Fruit fly (Drosophila melanogaster): Measurements from ENCODE around the gene CG3982.

The CG3982 gene

DNA sequence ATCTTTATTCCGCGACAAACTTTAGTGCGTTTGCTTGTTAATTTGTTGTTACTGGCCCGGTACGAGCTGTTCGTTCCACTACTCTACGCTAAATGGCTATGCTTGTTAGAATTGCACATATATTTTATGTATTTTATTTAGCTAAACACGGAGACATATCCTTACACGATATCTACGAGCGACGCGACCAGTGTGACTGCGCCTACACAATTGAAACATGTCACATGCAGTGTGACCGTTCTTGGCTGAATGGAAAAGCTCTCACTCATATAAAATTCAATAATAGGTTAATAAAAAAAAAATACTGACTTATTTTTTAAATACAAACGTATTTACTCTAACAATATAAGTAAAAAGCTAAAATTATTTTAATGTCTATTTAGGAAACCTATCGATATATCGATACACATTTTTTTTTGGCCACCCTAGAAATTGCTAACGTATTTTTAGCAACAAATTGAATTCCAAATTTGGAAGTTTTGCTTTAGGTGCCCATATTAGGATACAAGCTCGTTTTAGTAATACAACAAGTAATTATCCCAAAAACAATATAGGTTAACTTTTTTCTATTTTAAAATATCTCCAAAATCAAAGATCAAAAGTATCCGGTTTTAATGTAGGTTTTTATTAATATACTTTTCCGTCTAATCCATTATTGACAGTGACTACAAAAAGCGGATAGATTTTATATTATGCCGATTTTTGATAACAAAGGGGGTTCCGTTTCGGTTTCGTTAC, 18.0 kb downstream of the CG3982 start, which contains the start of gene CG4080 (continued):
- TF ChIP-seq unpg (GFP tag; optimal IDR thresholded peaks at IDR 0.05) (peak; percentile 37), fd102C (GFP tag; optimal IDR thresholded peaks at IDR 0.05) (no peak), HmgZ (tag; optimal IDR thresholded peaks at IDR 0.05) (peak; percentile 63), ssp (GFP tag; IDR thresholded peaks at IDR 0.05) (no peak), CG10979 (tag; optimal IDR thresholded peaks at IDR 0.05) (no peak), ranshi (GFP tag; IDR thresholded peaks at IDR 0.05) (peak; percentile 82; the same call in 1 of the 2 replicates), CG15011 (GFP tag; optimal IDR thresholded peaks at IDR 0.05) (no peak), gt (GFP tag; IDR thresholded peaks at IDR 0.05) (no peak), Kr (GFP tag; optimal IDR thresholded peaks at IDR 0.05) (no peak), Tbp (GFP tag; optimal IDR thresholded peaks at IDR 0.05) (no peak), CG4820 (GFP tag; optimal IDR thresholded peaks at IDR 0.05) (no peak), CG11093 (GFP tag; IDR thresholded peaks at IDR 0.05) (no peak), CG11085 (GFP tag; IDR thresholded peaks at IDR 0.05) (no peak), CG13624 (GFP tag; optimal IDR thresholded peaks at IDR 0.05) (no peak), Gug (GFP tag; IDR thresholded peaks at IDR 0.05) (no peak), esg (GFP tag; conservative IDR thresholded peaks at IDR 0.05) (no peak), Antp (GFP tag; optimal IDR thresholded peaks at IDR 0.05) (no peak), Lim3 (GFP tag; IDR thresholded peaks at IDR 0.05) (no peak), eyg (GFP tag; optimal IDR thresholded peaks at IDR 0.05) (no peak), bsh (GFP tag; optimal IDR thresholded peaks at IDR 0.05) (peak in 1 of 2 experiments; percentile 22), Hey (tag; optimal IDR thresholded peaks at IDR 0.05) (no peak), CG2875 (GFP tag; optimal IDR thresholded peaks at IDR 0.05) (no peak), CG10366 (GFP tag; IDR thresholded peaks at IDR 0.05) (no peak), CG10147 (GFP tag; optimal IDR thresholded peaks at IDR 0.05) (peak; percentile 24), CG15479 (GFP tag; optimal IDR thresholded peaks at IDR 0.05) (no peak), CG16813 (GFP tag; IDR thresholded peaks at IDR 0.05; ENCODE audit: partially characterized antibody) (peak; percentile 77), CG11696 (GFP tag; IDR thresholded peaks at IDR 0.05) (no peak), slbo (GFP tag; IDR thresholded peaks at IDR 0.05) (no peak), CrebB (tag; optimal IDR thresholded peaks at IDR 0.05) (no peak), CG14441 (GFP tag; IDR thresholded peaks at IDR 0.05) (no peak), salm (tag; optimal IDR thresholded peaks at IDR 0.05) (no peak), CG14710 (tag; optimal IDR thresholded peaks at IDR 0.05) (peak; percentile 80), CG1233 (GFP tag; optimal IDR thresholded peaks at IDR 0.05) (no peak), fd96Cb (tag; optimal IDR thresholded peaks at IDR 0.05) (no peak), Dref (GFP tag; IDR thresholded peaks at IDR 0.05) (peak; percentile 62), toy (GFP tag; IDR thresholded peaks at IDR 0.05) (no peak), zen2 (GFP tag; IDR thresholded peaks at IDR 0.05; ENCODE audit: partially characterized antibody) (no peak; the same call in 2 of the 3 replicates), sens (GFP tag) (peak; percentile 88), CG13424 (tag; optimal IDR thresholded peaks at IDR 0.05) (peak; percentile 17), mirr (GFP tag; optimal IDR thresholded peaks at IDR 0.05) (no peak), unc-4 (GFP tag; IDR thresholded peaks at IDR 0.05; ENCODE audit: partially characterized antibody) (peak; percentile 88), lov (optimal IDR thresholded peaks at IDR 0.05) (no peak), lov (GFP tag; IDR thresholded peaks at IDR 0.05) (no peak), jing (GFP tag; optimal IDR thresholded peaks at IDR 0.05) (no peak), CG14014 (GFP tag; IDR thresholded peaks at IDR 0.05) (peak; percentile 47; the same call in 1 of the 2 replicates), ken (GFP tag; IDR thresholded peaks at IDR 0.05) (no peak), CG10274 (GFP tag; optimal IDR thresholded peaks at IDR 0.05) (no peak), HLH54F (GFP tag; optimal IDR thresholded peaks at IDR 0.05) (no peak), CG11456 (GFP tag; IDR thresholded peaks at IDR 0.05) (no peak), CG17802 (tag; optimal IDR thresholded peaks at IDR 0.05) (no peak), crc (GFP tag; optimal IDR thresholded peaks at IDR 0.05) (no peak)

All from whole organism, embryonic.